Worm (Caenorhabditis elegans) whole organism, mixed stage, embryonic: ENCODE data around the gene pat-4.

ENCODE experiments used
- lsy-2 ChIP-seq: fragments of 150-350 bp; optimal IDR thresholded peaks from 2 replicates; lab custom pipeline; 2014; ENCODE audit warnings: missing biosample characterization, missing genetic modification characterization
- mep-1 ChIP-seq: fragments of 150-350 bp; optimal IDR thresholded peaks from 2 replicates; lab custom pipeline; 2017; ENCODE audit warnings: missing biosample characterization, missing genetic modification reagents, missing genetic modification characterization, inconsistent platforms
- tbx-8 ChIP-seq: fragments of 200-800 bp; sonication (Bioruptor generic); optimal IDR thresholded peaks from 2 replicates; lab custom pipeline; 2018; ENCODE audit warnings: mild to moderate bottlenecking, missing genetic modification characterization, moderate library complexity, missing compliant biosample characterization
- unc-39 ChIP-seq: fragments of 150-350 bp; optimal IDR thresholded peaks from 2 replicates; lab custom pipeline; 2014; ENCODE audit warnings: missing biosample characterization, missing genetic modification characterization

DNA sequence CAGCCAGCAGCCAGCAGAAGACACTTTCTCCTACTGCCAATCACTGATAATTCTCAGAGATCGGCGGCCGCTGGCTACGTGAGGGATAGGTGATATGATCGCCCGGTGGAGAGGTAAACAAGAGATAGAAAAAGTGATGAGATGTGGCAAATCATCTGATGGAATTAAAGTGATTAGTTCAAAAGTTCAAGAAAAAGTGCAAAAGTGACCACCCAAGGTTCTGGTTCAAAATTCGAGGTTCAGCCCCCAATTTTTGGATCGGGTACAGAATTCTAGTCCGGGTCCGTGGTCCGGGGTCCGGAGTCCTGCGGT lies 29.0 kb downstream of the pat-4 start:
- TF ChIP-seq mep-1 (tag; lab: Kevin White, UChicago) (no peak), lsy-2 (tag; lab: Kevin White, UChicago) (no peak), unc-39 (tag; lab: Kevin White, UChicago) (no peak), tbx-8 (GFP tag; lab: Kevin White, UChicago) (no peak)
